Worm (Caenorhabditis elegans) whole organism, L4/young adult: ENCODE data around the gene rig-6.
"Not testable (repeated sequence)": the region's sequence is repeated elsewhere in the genome, so short reads cannot be mapped to it uniquely, and the experiment has no call there.

Source experiments
- dao-5 ChIP-seq: sonication (generic microtip); optimal IDR thresholded peaks from 2 replicates; lab custom pipeline; 2016; ENCODE audit warnings: missing genotype, missing genetic modification characterization, moderate library complexity, missing compliant biosample characterization
- him-1 ChIP-seq: sonication (generic microtip); optimal IDR thresholded peaks from 2 replicates; lab custom pipeline; 2016; ENCODE audit warnings: missing genotype, missing genetic modification reagents, missing genetic modification characterization, missing compliant biosample characterization

DNA sequence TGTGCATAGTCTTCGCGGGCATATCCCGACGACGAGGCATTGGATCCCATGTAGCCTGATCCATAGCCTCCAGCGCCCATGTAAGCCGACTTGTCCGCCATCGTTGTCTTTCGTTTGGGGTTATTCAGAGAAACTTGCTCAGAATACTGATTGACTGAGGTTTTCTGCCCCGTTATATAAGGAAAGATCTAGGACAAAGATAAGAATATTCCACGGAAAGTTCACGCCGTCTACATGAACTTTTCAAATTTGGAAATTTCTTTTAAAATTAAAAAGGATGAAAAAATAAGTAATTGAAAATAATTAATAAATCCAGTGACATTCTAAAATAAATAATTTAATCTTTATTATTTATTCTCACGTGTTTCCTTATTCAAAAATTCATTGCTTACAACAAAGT is 48.4 kb upstream of the rig-6 start, which contains the start of the genes nspd-5 and F11G11.4:
- TF ChIP-seq dao-5 (tag; lab: Kevin White, UChicago); him-1: not testable (repeated sequence)
